Fruit fly (Drosophila melanogaster): ENCODE data around the gene Dus2.

Gene Dus2

DNA sequence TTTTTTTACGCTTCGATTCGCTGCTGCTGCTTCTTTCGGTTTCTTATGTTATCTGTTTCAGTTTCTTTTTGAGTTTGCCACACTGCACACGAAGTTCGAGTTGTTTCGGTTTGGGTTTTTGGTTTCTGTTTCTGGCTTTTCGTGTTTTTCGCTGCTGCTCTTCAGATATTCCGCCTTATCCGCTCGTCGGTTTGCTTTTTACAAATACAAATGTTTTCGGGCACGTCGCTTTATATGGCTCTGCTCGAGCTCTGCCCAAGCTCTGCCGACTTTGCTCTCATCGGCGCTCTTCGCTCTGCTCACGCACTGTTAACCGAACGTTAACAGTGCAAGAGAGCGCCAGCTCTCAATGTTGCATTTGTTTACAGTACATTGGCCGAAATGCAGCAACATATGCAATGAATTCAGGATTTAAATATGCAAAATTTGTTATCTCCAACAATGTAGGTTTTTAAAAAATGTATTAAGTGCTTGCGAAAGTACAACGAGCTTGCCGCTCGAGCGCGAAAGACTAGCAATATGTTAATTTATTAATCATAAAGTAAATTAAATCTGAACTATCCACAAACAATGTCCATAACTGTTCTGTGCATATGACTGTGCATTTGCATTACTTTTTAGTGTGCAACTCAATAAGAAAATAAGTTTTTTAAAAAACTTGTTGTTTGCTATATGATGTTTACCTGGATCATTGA lies 26.4 kb upstream of the Dus2 start (continued):
- TF ChIP-seq Sox100B (GFP tag; optimal IDR thresholded peaks at IDR 0.05): peak; percentile 14
- TF ChIP-seq Meics (GFP tag; optimal IDR thresholded peaks at IDR 0.05): peak; percentile 3
- no peak for TF ChIP-seq CG10366 (GFP tag; IDR thresholded peaks at IDR 0.05)
- 0 out of 3 replicates have a peak, but pooled peaks have one; percentile 13 for TF ChIP-seq row (GFP tag; IDR thresholded peaks at IDR 0.05)
- peak; percentile 44; the same call in 1 of the 2 replicates for TF ChIP-seq vvl (GFP tag; IDR thresholded peaks at IDR 0.05)
- peak; percentile 90 for TF ChIP-seq Adf1 (GFP tag; IDR thresholded peaks at IDR 0.05)
- TF ChIP-seq CG2120 (GFP tag; optimal IDR thresholded peaks at IDR 0.05): no peak
- peak; percentile 11 for TF ChIP-seq Sox102F (GFP tag; optimal IDR thresholded peaks at IDR 0.05)
- TF ChIP-seq CG31224 (GFP tag; IDR thresholded peaks at IDR 0.05): no peak
- TF ChIP-seq chm (GFP tag; IDR thresholded peaks at IDR 0.05): peak; percentile 80
- TF ChIP-seq PHDP (tag; optimal IDR thresholded peaks at IDR 0.05): peak; percentile 1
- TF ChIP-seq lab (GFP tag; optimal IDR thresholded peaks at IDR 0.05): peak; percentile 37
- TF ChIP-seq zf30C (GFP tag; optimal IDR thresholded peaks at IDR 0.05): peak; percentile 2
- TF ChIP-seq CG17361 (GFP tag; IDR thresholded peaks at IDR 0.05): peak; percentile 57; the same call in 2 of the 3 replicates
- peak; percentile 26 for TF ChIP-seq CG30403 (GFP tag; optimal IDR thresholded peaks at IDR 0.05)
- no peak for TF ChIP-seq CG15269 (tag; optimal IDR thresholded peaks at IDR 0.05)
- TF ChIP-seq dmrt11E (tag; optimal IDR thresholded peaks at IDR 0.05): peak; percentile 11
- TF ChIP-seq CG13287 (GFP tag; IDR thresholded peaks at IDR 0.05; ENCODE audit: partially characterized antibody): peak; percentile 46; the same call in 1 of the 2 replicates
- peak; percentile 9 for TF ChIP-seq CG2678 (tag; optimal IDR thresholded peaks at IDR 0.05)
- TF ChIP-seq CG1603 (tag; optimal IDR thresholded peaks at IDR 0.05): peak; percentile 6
- no peak for TF ChIP-seq CG17186 (GFP tag; optimal IDR thresholded peaks at IDR 0.05)
- TF ChIP-seq prd (optimal IDR thresholded peaks at IDR 0.05): no peak
- no peak for TF ChIP-seq prd (GFP tag; IDR thresholded peaks at IDR 0.05)

- TF ChIP-seq abd-A (tag; optimal IDR thresholded peaks at IDR 0.05) (peak; percentile 70), Antp (GFP tag; optimal IDR thresholded peaks at IDR 0.05) (no peak), otp (GFP tag; IDR thresholded peaks at IDR 0.05) (no peak), bbx (GFP tag; IDR thresholded peaks at IDR 0.05; ENCODE audit: partially characterized antibody) (0 out of 2 replicates have a peak, but pooled peaks have one; percentile 31), CG15514 (GFP tag; optimal IDR thresholded peaks at IDR 0.05) (no peak), CG31224 (GFP tag; IDR thresholded peaks at IDR 0.05) (no peak), Meics (GFP tag; optimal IDR thresholded peaks at IDR 0.05) (peak; percentile 40), CG3163 (GFP tag; optimal IDR thresholded peaks at IDR 0.05) (no peak), sd (tag; optimal IDR thresholded peaks at IDR 0.05) (peak; percentile 96), CG32772 (GFP tag; IDR thresholded peaks at IDR 0.05) (no peak), CG34224 (GFP tag; IDR thresholded peaks at IDR 0.05; ENCODE audit: partially characterized antibody) (peak; percentile 41; the same call in 1 of the 3 replicates), Myb (GFP tag; optimal IDR thresholded peaks at IDR 0.05) (no peak), CG17359 (tag; optimal IDR thresholded peaks at IDR 0.05) (no peak), CG10366 (GFP tag; IDR thresholded peaks at IDR 0.05) (no peak), Dp (GFP tag; optimal IDR thresholded peaks at IDR 0.05) (no peak), CG1832 (GFP tag; optimal IDR thresholded peaks at IDR 0.05) (no peak), Awh (GFP tag; IDR thresholded peaks at IDR 0.05) (no peak), Doc3 (GFP tag; IDR thresholded peaks at IDR 0.05; ENCODE audit: partially characterized antibody) (no peak), BtbVII (GFP tag; optimal IDR thresholded peaks at IDR 0.05) (no peak), CG18764 (GFP tag; optimal IDR thresholded peaks at IDR 0.05) (no peak), Deaf1 (tag; optimal IDR thresholded peaks at IDR 0.05) (peak; percentile 46), Mrtf (GFP tag; IDR thresholded peaks at IDR 0.05) (no peak), CG15011 (GFP tag; optimal IDR thresholded peaks at IDR 0.05) (no peak), Sin3A (optimal IDR thresholded peaks at IDR 0.05) (no peak), CG8290 (GFP tag; optimal IDR thresholded peaks at IDR 0.05) (no peak), CG8290 (tag; optimal IDR thresholded peaks at IDR 0.05) (peak in 1 of 2 experiments; percentile 13), trh (GFP tag; optimal IDR thresholded peaks at IDR 0.05) (no peak), CG5180 (GFP tag; optimal IDR thresholded peaks at IDR 0.05) (peak; percentile 92)
Measured at dm6 chrX:14212147-14212792, 25.5 kb upstream of the Dus2 start.

All from whole organism, embryonic.